Fruit fly (Drosophila melanogaster) whole organism, embryonic: ENCODE data around the gene CG6574.

Experiments
- Aef1 ChIP-seq: fragments of 200-800 bp; sonication (Bioruptor generic); IDR thresholded peaks from 3 replicates; pipeline ENCODE4 v1.3.6; 2022; ENCODE audit warnings: missing biosample characterization, missing genetic modification characterization
- BEAF-32 ChIP-seq: fragments of 200-800 bp; sonication (Bioruptor generic); optimal IDR thresholded peaks from 3 replicates; lab custom pipeline; 2017; ENCODE audit warnings: missing biosample characterization, missing genetic modification characterization, mild to moderate bottlenecking, moderate library complexity, missing genetic modification reagents
- CG10321 ChIP-seq: fragments of 200-800 bp; sonication (Bioruptor generic); IDR thresholded peaks from 2 replicates; pipeline ENCODE4 v1.3.6; 2022; ENCODE audit warnings: missing biosample characterization, missing genetic modification characterization
- CG11456 ChIP-seq: fragments of 200-800 bp; sonication (Bioruptor generic); IDR thresholded peaks from 3 replicates; pipeline ENCODE4 v1.3.6; 2022; ENCODE audit warnings: missing biosample characterization, missing genetic modification characterization
- CG12104 ChIP-seq: fragments of 200-800 bp; sonication (Bioruptor generic); optimal IDR thresholded peaks from 3 replicates; lab custom pipeline; 2016; ENCODE audit warnings: missing biosample characterization, missing genetic modification characterization
- CG14050 ChIP-seq: fragments of 200-800 bp; sonication (Bioruptor generic); IDR thresholded peaks from 3 replicates; pipeline ENCODE4 v1.3.6; 2022; ENCODE audit warnings: missing biosample characterization, missing genetic modification characterization
- CG15011 ChIP-seq: fragments of 200-800 bp; sonication (Bioruptor generic); optimal IDR thresholded peaks from 3 replicates; lab custom pipeline; 2018; ENCODE audit warnings: missing biosample characterization, mild to moderate bottlenecking, missing genetic modification characterization
- CG1647 ChIP-seq: fragments of 200-800 bp; sonication (Bioruptor generic); optimal IDR thresholded peaks from 3 replicates; lab custom pipeline; 2016; ENCODE audit warnings: missing biosample characterization, missing genetic modification characterization
- CG18476 ChIP-seq: fragments of 200-800 bp; sonication (Bioruptor generic); optimal IDR thresholded peaks from 2 replicates; lab custom pipeline; 2016; ENCODE audit warnings: missing biosample characterization, mild to moderate bottlenecking, missing genetic modification characterization
- CG2120 ChIP-seq: fragments of 200-800 bp; sonication (Bioruptor generic); optimal IDR thresholded peaks from 3 replicates; lab custom pipeline; 2016; ENCODE audit warnings: missing biosample characterization, missing genetic modification characterization
- CG3995 ChIP-seq: fragments of 200-800 bp; sonication (Bioruptor generic); optimal IDR thresholded peaks from 3 replicates; lab custom pipeline; 2016; ENCODE audit warnings: missing biosample characterization, missing genetic modification characterization
- CG4854 ChIP-seq: fragments of 200-800 bp; sonication (Bioruptor generic); optimal IDR thresholded peaks from 2 replicates; lab custom pipeline; 2016; ENCODE audit warnings: missing biosample characterization, missing genetic modification characterization, inconsistent platforms
- CG5180 ChIP-seq: fragments of 200-800 bp; sonication (Bioruptor generic); optimal IDR thresholded peaks from 3 replicates; lab custom pipeline; 2017; ENCODE audit warnings: missing biosample characterization, missing genetic modification characterization, mild to moderate bottlenecking, moderate library complexity, missing genetic modification reagents
- CG5245 ChIP-seq: fragments of 200-800 bp; sonication (Bioruptor generic); optimal IDR thresholded peaks from 3 replicates; lab custom pipeline; 2016; ENCODE audit warnings: missing biosample characterization, missing genetic modification characterization
- CG6765 ChIP-seq: fragments of 200-800 bp; sonication (Bioruptor generic); optimal IDR thresholded peaks from 3 replicates; lab custom pipeline; 2017; ENCODE audit warnings: missing biosample characterization, mild to moderate bottlenecking, missing genetic modification characterization
- CG7271 ChIP-seq: fragments of 200-800 bp; sonication (Bioruptor generic); optimal IDR thresholded peaks from 2 replicates; lab custom pipeline; 2018; ENCODE audit warnings: missing biosample characterization, mild to moderate bottlenecking, missing genetic modification characterization, moderate library complexity
- CG9727 ChIP-seq: fragments of 200-800 bp; sonication (Bioruptor generic); optimal IDR thresholded peaks from 3 replicates; lab custom pipeline; 2017; ENCODE audit warnings: missing biosample characterization, mild to moderate bottlenecking, missing genetic modification characterization
- Camta ChIP-seq: fragments of 200-800 bp; sonication (Bioruptor generic); optimal IDR thresholded peaks from 2 replicates; lab custom pipeline; 2016; ENCODE audit warnings: missing biosample characterization, missing genetic modification characterization
- Dref ChIP-seq: fragments of 200-800 bp; sonication (Bioruptor generic); IDR thresholded peaks from 2 replicates; pipeline ENCODE4 v1.3.6; 2022; ENCODE audit warnings: missing biosample characterization, missing genetic modification characterization
- Fer1 ChIP-seq: fragments of 200-800 bp; sonication (Bioruptor generic); optimal IDR thresholded peaks from 2 replicates; lab custom pipeline; 2017; ENCODE audit warnings: missing biosample characterization, mild to moderate bottlenecking, missing genetic modification characterization
- H15 ChIP-seq: fragments of 200-800 bp; sonication (Bioruptor generic); IDR thresholded peaks from 3 replicates; pipeline ENCODE4 v1.3.6; 2022; ENCODE audit warnings: missing biosample characterization, missing genetic modification characterization
- HLH4C ChIP-seq: fragments of 200-800 bp; sonication (Bioruptor generic); IDR thresholded peaks from 3 replicates; pipeline ENCODE4 v1.3.6; 2022; ENCODE audit warnings: missing biosample characterization, missing genetic modification characterization; ENCODE audit not compliant: partially characterized antibody
- Hr3 ChIP-seq: fragments of 200-800 bp; sonication (Bioruptor generic); optimal IDR thresholded peaks from 3 replicates; lab custom pipeline; 2016; ENCODE audit warnings: missing biosample characterization, missing genetic modification characterization
- Mad ChIP-seq: fragments of 200-800 bp; sonication (Bioruptor generic); optimal IDR thresholded peaks from 2 replicates; lab custom pipeline; 2016; ENCODE audit warnings: missing biosample characterization, missing genetic modification characterization
- Meics ChIP-seq: fragments of 200-800 bp; sonication (Bioruptor generic); optimal IDR thresholded peaks from 2 replicates; lab custom pipeline; 2017; ENCODE audit warnings: missing biosample characterization, mild to moderate bottlenecking, missing genetic modification characterization
- Mrtf ChIP-seq: fragments of 200-800 bp; sonication (Bioruptor generic); IDR thresholded peaks from 3 replicates; pipeline ENCODE4 v1.3.6; 2022; ENCODE audit warnings: missing biosample characterization, missing genetic modification characterization
- aop ChIP-seq: fragments of 200-800 bp; sonication (Bioruptor generic); IDR thresholded peaks from 2 replicates; pipeline ENCODE4 v1.3.6; 2022; ENCODE audit warnings: missing biosample characterization, missing genetic modification characterization
- ase ChIP-seq: fragments of 200-800 bp; sonication (Bioruptor generic); IDR thresholded peaks from 3 replicates; pipeline ENCODE4 v1.3.6; 2022; ENCODE audit warnings: missing biosample characterization, missing genetic modification characterization
- caup ChIP-seq: fragments of 200-800 bp; sonication (Bioruptor generic); optimal IDR thresholded peaks from 3 replicates; lab custom pipeline; 2017; ENCODE audit warnings: missing biosample characterization, mild to moderate bottlenecking, missing genetic modification characterization, moderate library complexity; ENCODE audit not compliant: severe bottlenecking
- chif ChIP-seq, 2 experiments: fragments of 200-800 bp; sonication (Bioruptor generic); optimal IDR thresholded peaks; 3 replicates each; lab custom pipeline; 2016; ENCODE audit warnings: missing biosample characterization in 2 of 2, missing genetic modification characterization in 2 of 2
- cwo ChIP-seq: fragments of 200-800 bp; sonication (Bioruptor generic); optimal IDR thresholded peaks from 3 replicates; lab custom pipeline; 2017; ENCODE audit warnings: missing biosample characterization, missing genetic modification characterization, mild to moderate bottlenecking, moderate library complexity, missing genetic modification reagents
- dan ChIP-seq: fragments of 200-800 bp; sonication (Bioruptor generic); IDR thresholded peaks from 2 replicates; pipeline ENCODE4 v1.3.6; 2022; ENCODE audit warnings: missing biosample characterization, missing genetic modification characterization
- ewg ChIP-seq: fragments of 200-800 bp; sonication (Bioruptor generic); optimal IDR thresholded peaks from 3 replicates; lab custom pipeline; 2017; ENCODE audit warnings: mild to moderate bottlenecking, missing biosample characterization, missing genetic modification reagents, missing genetic modification characterization
- fd64A ChIP-seq: fragments of 200-800 bp; sonication (Bioruptor generic); optimal IDR thresholded peaks from 3 replicates; lab custom pipeline; 2018; ENCODE audit warnings: missing biosample characterization, mild to moderate bottlenecking, missing genetic modification characterization
- gce ChIP-seq: fragments of 200-800 bp; sonication (Bioruptor generic); IDR thresholded peaks from 3 replicates; pipeline ENCODE4 v1.3.6; 2022; ENCODE audit warnings: missing biosample characterization, missing genetic modification characterization
- hbn ChIP-seq: fragments of 200-800 bp; sonication (Bioruptor generic); IDR thresholded peaks from 2 replicates; pipeline ENCODE4 v1.3.6; 2022; ENCODE audit warnings: missing biosample characterization, missing genetic modification characterization; ENCODE audit not compliant: partially characterized antibody
- hkb ChIP-seq, 2 experiments: fragments of 200-800 bp in 1 of 2; fragments of >200 bp in 1 of 2; sonication (Bioruptor generic) in 1 of 2; IDR thresholded peaks in 1 of 2; optimal IDR thresholded peaks in 1 of 2; 2 replicates each; pipeline versions ENCODE4 v1.3.6 to Lab custom; 2017 to 2022; ENCODE audit warnings: missing biosample characterization in 1 of 2, missing genetic modification characterization in 1 of 2
- kay ChIP-seq: fragments of 200-800 bp; sonication (Bioruptor generic); optimal IDR thresholded peaks from 2 replicates; lab custom pipeline; 2016; ENCODE audit warnings: missing biosample characterization, missing genetic modification characterization
- maf-S ChIP-seq: fragments of 200-800 bp; sonication (Bioruptor generic); optimal IDR thresholded peaks from 2 replicates; lab custom pipeline; 2016; ENCODE audit warnings: missing biosample characterization, missing genetic modification characterization
- mirr ChIP-seq: fragments of 200-800 bp; sonication (Bioruptor generic); optimal IDR thresholded peaks from 3 replicates; lab custom pipeline; 2018; ENCODE audit warnings: missing biosample characterization, mild to moderate bottlenecking, missing genetic modification characterization
- org-1 ChIP-seq: fragments of 200-800 bp; sonication (Bioruptor generic); optimal IDR thresholded peaks from 2 replicates; lab custom pipeline; 2017; ENCODE audit warnings: missing biosample characterization, missing genetic modification characterization
- phol ChIP-seq: fragments of 200-800 bp; sonication (Bioruptor generic); optimal IDR thresholded peaks from 3 replicates; lab custom pipeline; 2018; ENCODE audit warnings: missing biosample characterization, mild to moderate bottlenecking, missing genetic modification characterization, moderate library complexity
- ssp ChIP-seq: fragments of 200-800 bp; sonication (Bioruptor generic); IDR thresholded peaks from 2 replicates; pipeline ENCODE4 v1.3.6; 2022; ENCODE audit warnings: missing biosample characterization, missing genetic modification characterization
- tin ChIP-seq: fragments of 200-800 bp; sonication (Bioruptor generic); optimal IDR thresholded peaks from 3 replicates; lab custom pipeline; 2016; ENCODE audit warnings: missing biosample characterization, missing genetic modification characterization
- tup ChIP-seq: fragments of 200-800 bp; sonication (Bioruptor generic); optimal IDR thresholded peaks from 2 replicates; lab custom pipeline; 2016; ENCODE audit warnings: missing biosample characterization, mild to moderate bottlenecking, missing genetic modification characterization, moderate library complexity
- vvl ChIP-seq: fragments of 200-800 bp; sonication (Bioruptor generic); IDR thresholded peaks from 2 replicates; pipeline ENCODE4 v1.3.6; 2022; ENCODE audit warnings: missing biosample characterization, missing genetic modification characterization
- z ChIP-seq: fragments of 200-800 bp; sonication (Bioruptor generic); IDR thresholded peaks from 3 replicates; pipeline ENCODE4 v1.3.6; 2022; ENCODE audit warnings: missing biosample characterization, missing genetic modification characterization
- zfh1 ChIP-seq: fragments of 200-800 bp; sonication (Bioruptor generic); IDR thresholded peaks from 3 replicates; pipeline ENCODE4 v1.3.6; 2022; ENCODE audit warnings: missing biosample characterization, missing genetic modification characterization

CG6574 gene

DNA sequence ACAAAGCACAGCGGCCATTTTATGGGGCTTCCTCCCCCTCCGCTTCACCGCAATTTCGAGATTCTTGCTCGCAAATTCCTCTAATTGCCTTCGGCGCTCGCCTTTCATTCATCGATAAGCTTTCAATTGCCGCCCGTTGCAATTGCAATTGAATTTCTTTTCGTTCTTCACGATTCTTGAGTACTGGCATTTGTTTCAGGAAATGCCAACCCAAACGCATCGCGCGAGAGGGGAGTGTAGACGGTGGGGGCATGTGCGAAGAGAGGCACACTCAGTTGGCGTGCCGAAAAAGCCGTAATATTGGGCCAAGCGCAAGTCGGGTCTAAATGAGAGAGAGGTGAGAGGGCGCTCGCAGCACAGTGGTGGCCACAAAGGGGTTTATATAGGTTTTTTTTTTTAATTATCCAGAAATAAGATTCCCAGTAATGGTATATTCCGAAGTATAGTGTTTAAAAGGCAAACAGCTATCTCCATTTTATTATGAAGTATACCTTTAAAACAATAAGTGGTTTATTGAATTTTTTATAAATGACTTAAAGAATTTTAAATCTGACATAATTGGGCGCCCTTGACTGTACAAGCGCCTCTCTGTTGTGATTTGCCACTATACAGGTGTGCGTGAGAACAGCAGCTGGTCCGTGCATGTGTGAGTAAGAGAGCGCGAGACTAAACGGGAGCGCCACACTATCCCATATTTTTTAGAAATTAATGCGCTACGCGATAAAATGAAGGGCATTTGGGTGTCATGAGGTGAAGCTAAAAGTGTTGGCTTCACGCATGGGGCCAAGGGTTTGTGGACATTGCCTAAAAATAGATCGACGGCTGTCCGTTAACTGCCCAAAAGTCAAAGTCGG is 23.9 kb upstream of the CG6574 start (continued):
- TF ChIP-seq kay (GFP tag; lab: Kevin White, UChicago), result peak; percentile 61
- TF ChIP-seq HLH4C (GFP tag; lab: Robert Waterston, UW), result no peak
- peak; percentile 84 for TF ChIP-seq phol (tag; lab: Kevin White, UChicago)
- peak; percentile 69 for TF ChIP-seq tup (GFP tag; lab: Kevin White, UChicago)
- peak; percentile 85 for TF ChIP-seq CG15011 (GFP tag; lab: Kevin White, UChicago)
- no peak for TF ChIP-seq aop (GFP tag; lab: Robert Waterston, UW)
- TF ChIP-seq CG3995 (GFP tag; lab: Kevin White, UChicago), result peak; percentile 48
- TF ChIP-seq CG9727 (GFP tag; lab: Kevin White, UChicago), result peak; percentile 89
- TF ChIP-seq CG5180, result peak; percentile 70
- TF ChIP-seq Mrtf (GFP tag; lab: Robert Waterston, UW), result peak; percentile 85
- TF ChIP-seq Mad (GFP tag; lab: Kevin White, UChicago), result peak; percentile 71
- TF ChIP-seq tin (GFP tag; lab: Kevin White, UChicago), result peak; percentile 83
- TF ChIP-seq CG7271 (tag; lab: Kevin White, UChicago), result peak; percentile 14
- TF ChIP-seq CG5245 (GFP tag; lab: Kevin White, UChicago), result peak; percentile 60
- TF ChIP-seq ssp (GFP tag; lab: Robert Waterston, UW), result peak; percentile 78
- TF ChIP-seq vvl (GFP tag; lab: Robert Waterston, UW), result peak; percentile 94
- TF ChIP-seq org-1 (GFP tag; lab: Kevin White, UChicago), result peak; percentile 87
- no peak for TF ChIP-seq fd64A
- peak; percentile 84 for TF ChIP-seq ase (GFP tag; lab: Robert Waterston, UW)
- no peak for TF ChIP-seq Dref (GFP tag; lab: Robert Waterston, UW)
- TF ChIP-seq Meics, result peak; percentile 94
- peak; percentile 78 for TF ChIP-seq CG14050
- TF ChIP-seq cwo (GFP tag; lab: Kevin White, UChicago), result peak; percentile 91
- TF ChIP-seq z (GFP tag; lab: Robert Waterston, UW), result no peak; the same call in 2 of the 3 replicates
- TF ChIP-seq maf-S, result peak; percentile 82
- peak; percentile 85 for TF ChIP-seq CG6765
- peak; percentile 58 for TF ChIP-seq mirr (GFP tag; lab: Kevin White, UChicago)
- TF ChIP-seq CG10321 (GFP tag; lab: Robert Waterston, UW), result no peak; the same call in 1 of the 2 replicates
- TF ChIP-seq zfh1, result peak; percentile 74
- TF ChIP-seq ewg (GFP tag; lab: Kevin White, UChicago), result peak; percentile 85
- TF ChIP-seq CG4854, result peak; percentile 55
- peak; percentile 86 for TF ChIP-seq Camta
- TF ChIP-seq dan, result no peak
- TF ChIP-seq Hr3, result peak; percentile 85
- no peak for TF ChIP-seq hkb (optimal IDR thresholded peaks at IDR 0.05; lab: Kevin White, UChicago)
- TF ChIP-seq hkb (GFP tag; IDR thresholded peaks at IDR 0.05; lab: Robert Waterston, UW), result peak; percentile 91
- TF ChIP-seq Aef1 (GFP tag; lab: Robert Waterston, UW), result peak; percentile 83
- peak; percentile 56; the same call in 2 of the 3 replicates for TF ChIP-seq gce (GFP tag; lab: Robert Waterston, UW)
- peak; percentile 97 for TF ChIP-seq Fer1
- peak; percentile 72 for TF ChIP-seq CG1647
- peak; percentile 73 for TF ChIP-seq CG18476 (GFP tag; lab: Kevin White, UChicago)
- TF ChIP-seq H15 (GFP tag; lab: Robert Waterston, UW), result peak; percentile 67; the same call in 2 of the 3 replicates
- peak; percentile 87 for TF ChIP-seq CG12104 (GFP tag; lab: Kevin White, UChicago)
- peak; percentile 84 for TF ChIP-seq CG11456 (GFP tag; lab: Robert Waterston, UW)
- peak; percentile 90 for TF ChIP-seq caup (GFP tag; lab: Kevin White, UChicago)
- peak; percentile 69 to 89 for TF ChIP-seq chif (GFP tag; optimal IDR thresholded peaks at IDR 0.05; lab: Kevin White, UChicago)
- TF ChIP-seq hbn (GFP tag; lab: Robert Waterston, UW), result no peak
- peak; percentile 6 for TF ChIP-seq BEAF-32 (GFP tag; lab: Kevin White, UChicago)
- TF ChIP-seq CG2120, result peak; percentile 97
